Worm (Caenorhabditis elegans) whole organism, L2 larva: ENCODE measurements around the gene mcu-1.

Source experiments
- aly-2 ChIP-seq: fragments of 150-350 bp; optimal IDR thresholded peaks from 2 replicates; lab custom pipeline; 2014; ENCODE audit warnings: missing biosample characterization, missing genetic modification characterization
- nhr-6 ChIP-seq: fragments of 150-350 bp; optimal IDR thresholded peaks from 2 replicates; lab custom pipeline; 2014; ENCODE audit warnings: missing biosample characterization, missing genetic modification characterization

- TF ChIP-seq aly-2 (tag; lab: Kevin White, UChicago) (no peak), nhr-6 (no peak)
Measured at ce11 chrIV:5941236-5941976, 2.4 kb upstream of the mcu-1 start, which contains the start of gene pfkb-1.2.
